Fruit fly (Drosophila melanogaster) whole organism, prepupa: ENCODE data around the gene ebi.

Experiments
- CG10631 ChIP-seq: fragments of 200-800 bp; sonication (Bioruptor generic); optimal IDR thresholded peaks from 2 replicates; lab custom pipeline; 2016; ENCODE audit warnings: missing biosample characterization, missing genetic modification characterization
- CG10669 ChIP-seq: fragments of 200-800 bp; sonication (Bioruptor generic); optimal IDR thresholded peaks from 3 replicates; lab custom pipeline; 2018; ENCODE audit warnings: missing biosample characterization, mild to moderate bottlenecking, missing genetic modification characterization, moderate library complexity
- CG11294 ChIP-seq: fragments of 200-800 bp; sonication (Bioruptor generic); IDR thresholded peaks from 2 replicates; pipeline ENCODE4 v1.3.6; 2022; ENCODE audit warnings: missing biosample characterization, missing genetic modification characterization
- CG15336 ChIP-seq: fragments of 200-800 bp; sonication (Bioruptor generic); IDR thresholded peaks from 2 replicates; pipeline ENCODE4 v1.3.6; 2022; ENCODE audit warnings: missing biosample characterization, missing genetic modification characterization
- CG1621 ChIP-seq: fragments of 200-800 bp; sonication (Bioruptor generic); optimal IDR thresholded peaks from 3 replicates; lab custom pipeline; 2018; ENCODE audit warnings: missing biosample characterization, mild to moderate bottlenecking, missing genetic modification characterization
- CG3032 ChIP-seq: fragments of 200-800 bp; optimal IDR thresholded peaks from 2 replicates; lab custom pipeline; 2019; ENCODE audit warnings: missing biosample characterization, mild to moderate bottlenecking, missing genetic modification characterization, moderate library complexity
- CG32006 ChIP-seq: fragments of 200-800 bp; sonication (Bioruptor generic); optimal IDR thresholded peaks from 3 replicates; lab custom pipeline; 2017; ENCODE audit warnings: missing biosample characterization, mild to moderate bottlenecking, missing genetic modification characterization
- CG34406 ChIP-seq: fragments of 200-800 bp; sonication (Bioruptor generic); optimal IDR thresholded peaks from 3 replicates; lab custom pipeline; 2016; ENCODE audit warnings: missing biosample characterization, missing genetic modification characterization
- CG3919 ChIP-seq: fragments of 200-800 bp; sonication (Bioruptor generic); optimal IDR thresholded peaks from 3 replicates; lab custom pipeline; 2016; ENCODE audit warnings: missing biosample characterization, missing genetic modification characterization
- CG4318 ChIP-seq: fragments of 200-800 bp; sonication (Bioruptor generic); optimal IDR thresholded peaks from 3 replicates; lab custom pipeline; 2017; ENCODE audit warnings: missing biosample characterization, mild to moderate bottlenecking, missing genetic modification characterization
- CG6163 ChIP-seq: fragments of 200-800 bp; sonication (Bioruptor generic); IDR thresholded peaks from 3 replicates; pipeline ENCODE4 v1.3.6; 2022; ENCODE audit warnings: missing biosample characterization, missing genetic modification characterization
- CG6276 ChIP-seq: fragments of 200-800 bp; sonication (Bioruptor generic); optimal IDR thresholded peaks from 2 replicates; lab custom pipeline; 2017; ENCODE audit warnings: missing biosample characterization, mild to moderate bottlenecking, missing genetic modification characterization
- CG6854 ChIP-seq: fragments of 200-800 bp; sonication (Bioruptor generic); optimal IDR thresholded peaks from 2 replicates; lab custom pipeline; 2017; ENCODE audit warnings: missing biosample characterization, mild to moderate bottlenecking, missing genetic modification characterization
- CG8119 ChIP-seq: fragments of 200-800 bp; sonication (Bioruptor generic); IDR thresholded peaks from 3 replicates; pipeline ENCODE4 v1.3.6; 2022; ENCODE audit warnings: missing biosample characterization, missing genetic modification characterization
- CG8319 ChIP-seq: fragments of 200-800 bp; sonication (Bioruptor generic); optimal IDR thresholded peaks from 3 replicates; lab custom pipeline; 2016; ENCODE audit warnings: missing biosample characterization, missing genetic modification characterization
- CG8632 ChIP-seq: fragments of 200-800 bp; sonication (Bioruptor generic); optimal IDR thresholded peaks from 3 replicates; lab custom pipeline; 2016; ENCODE audit warnings: missing biosample characterization, missing genetic modification characterization
- Eip78C ChIP-seq: fragments of 200-800 bp; sonication (Bioruptor generic); peaks from one replicate; lab custom pipeline; 2016; ENCODE audit warnings: missing biosample characterization, missing genetic modification characterization
- Ets21C ChIP-seq: fragments of 200-800 bp; sonication (Bioruptor generic); optimal IDR thresholded peaks from 3 replicates; lab custom pipeline; 2016; ENCODE audit warnings: missing biosample characterization, missing genetic modification characterization
- Hr39 ChIP-seq: fragments of 200-800 bp; sonication (Bioruptor generic); optimal IDR thresholded peaks from 2 replicates; lab custom pipeline; 2016; ENCODE audit warnings: missing biosample characterization, missing genetic modification characterization
- Hr4 ChIP-seq: fragments of 200-800 bp; sonication (Bioruptor generic); optimal IDR thresholded peaks from 3 replicates; lab custom pipeline; 2016; ENCODE audit warnings: missing biosample characterization, missing genetic modification characterization
- Met ChIP-seq: fragments of 200-800 bp; sonication (Bioruptor generic); optimal IDR thresholded peaks from 3 replicates; lab custom pipeline; 2016; ENCODE audit warnings: missing biosample characterization, missing genetic modification characterization
- Sox102F ChIP-seq: fragments of 200-800 bp; sonication (Bioruptor generic); optimal IDR thresholded peaks from 2 replicates; lab custom pipeline; 2016; ENCODE audit warnings: missing biosample characterization, mild to moderate bottlenecking, missing genetic modification characterization
- Sox15 ChIP-seq: fragments of 200-800 bp; sonication (Bioruptor generic); optimal IDR thresholded peaks from 3 replicates; lab custom pipeline; 2016; ENCODE audit warnings: missing biosample characterization, missing genetic modification characterization
- achi ChIP-seq: fragments of 200-800 bp; sonication (Bioruptor generic); optimal IDR thresholded peaks from 3 replicates; lab custom pipeline; 2016; ENCODE audit warnings: missing biosample characterization, missing genetic modification characterization
- acj6 ChIP-seq: fragments of 200-800 bp; sonication (Bioruptor generic); optimal IDR thresholded peaks from 3 replicates; lab custom pipeline; 2016; ENCODE audit warnings: missing biosample characterization, missing genetic modification characterization
- cyc ChIP-seq: fragments of 200-800 bp; sonication (Bioruptor generic); optimal IDR thresholded peaks from 3 replicates; lab custom pipeline; 2016; ENCODE audit warnings: missing biosample characterization, missing genetic modification characterization
- dac ChIP-seq: fragments of 200-800 bp; sonication (Bioruptor generic); optimal IDR thresholded peaks from 2 replicates; lab custom pipeline; 2017; ENCODE audit warnings: missing biosample characterization, mild to moderate bottlenecking, missing genetic modification characterization
- dsx ChIP-seq: fragments of 200-800 bp; optimal IDR thresholded peaks from 3 replicates; lab custom pipeline; 2019; ENCODE audit warnings: missing biosample characterization, mild to moderate bottlenecking, missing genetic modification characterization, moderate library complexity; ENCODE audit not compliant: poor library complexity, severe bottlenecking
- eg ChIP-seq: fragments of 200-800 bp; sonication (Bioruptor generic); IDR thresholded peaks from 3 replicates; pipeline ENCODE4 v1.3.6; 2022; ENCODE audit warnings: missing biosample characterization, missing genetic modification characterization
- esn ChIP-seq: fragments of 200-800 bp; sonication (Bioruptor generic); optimal IDR thresholded peaks from 2 replicates; lab custom pipeline; 2016; ENCODE audit warnings: missing biosample characterization, mild to moderate bottlenecking, missing genetic modification characterization, moderate library complexity
- lz ChIP-seq: fragments of 200-800 bp; sonication (Bioruptor generic); optimal IDR thresholded peaks from 3 replicates; lab custom pipeline; 2016; ENCODE audit warnings: missing biosample characterization, missing genetic modification characterization
- spab ChIP-seq: fragments of 200-800 bp; sonication (Bioruptor generic); optimal IDR thresholded peaks from 2 replicates; lab custom pipeline; 2017; ENCODE audit warnings: missing biosample characterization, mild to moderate bottlenecking, missing genetic modification characterization, missing genetic modification reagents
- ss ChIP-seq, 2 experiments: fragments of 200-800 bp; sonication (Bioruptor generic); optimal IDR thresholded peaks; 2 replicates in 1 of 2; 3 replicates in 1 of 2; lab custom pipeline; 2017 to 2018; ENCODE audit warnings: mild to moderate bottlenecking in 2 of 2, missing biosample characterization in 2 of 2, missing genetic modification characterization in 2 of 2, moderate library complexity in 1 of 2
- svp ChIP-seq: fragments of 200-800 bp; sonication (Bioruptor generic); peaks from one replicate; lab custom pipeline; 2016; ENCODE audit warnings: missing biosample characterization, missing genetic modification characterization
- vri ChIP-seq: fragments of 200-800 bp; sonication (Bioruptor generic); optimal IDR thresholded peaks from 3 replicates; lab custom pipeline; 2016; ENCODE audit warnings: missing biosample characterization, mild to moderate bottlenecking, missing genetic modification characterization

ebi gene

DNA sequence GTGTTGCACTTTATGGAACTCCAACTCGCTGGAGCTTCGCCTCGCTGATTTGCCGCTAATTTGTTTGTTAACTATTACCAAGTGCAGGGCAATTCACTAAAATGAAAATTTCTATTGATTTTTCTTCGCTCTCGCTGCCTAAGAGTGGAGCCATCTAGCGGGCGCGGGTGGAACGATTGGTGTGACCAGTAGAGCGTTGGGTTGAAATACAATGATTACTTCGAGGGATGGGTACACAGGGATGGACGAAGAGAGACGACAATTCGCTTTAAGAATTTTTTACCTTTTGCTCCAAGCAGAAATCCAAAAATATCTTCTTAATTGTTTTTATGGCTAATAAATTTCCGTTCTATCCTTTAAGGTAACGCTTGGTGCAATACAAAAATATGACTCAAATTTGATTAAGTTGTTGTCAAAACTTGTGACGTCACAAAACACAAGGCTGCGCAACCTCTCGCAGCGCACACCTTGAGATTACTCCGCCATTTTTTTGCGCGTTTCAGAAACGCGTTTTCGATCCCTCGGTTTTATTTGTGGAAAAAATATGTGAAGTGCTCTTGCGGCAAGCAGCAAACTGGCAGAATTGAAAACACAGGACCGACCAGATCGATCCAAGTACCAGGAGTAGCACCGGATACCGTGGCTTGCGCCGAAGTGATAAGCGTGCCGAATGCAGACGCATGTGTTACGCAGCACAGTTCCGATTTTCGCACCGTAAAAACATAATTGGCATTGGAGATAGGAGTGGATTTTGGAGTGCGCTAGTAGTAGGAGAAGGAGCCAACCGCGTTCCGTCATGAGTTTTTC is at the start of gene ebi, which contains the start of gene AP-2alpha (continued):
- TF ChIP-seq CG8632 (GFP tag; lab: Kevin White, UChicago) (peak; percentile 78), CG1621 (peak; percentile 74), CG6163 (GFP tag; lab: Robert Waterston, UW) (peak; percentile 80), CG4318 (no peak), vri (peak; percentile 74), Met (GFP tag; lab: Kevin White, UChicago) (peak; percentile 88), CG8119 (peak; percentile 83), CG32006 (GFP tag; lab: Kevin White, UChicago) (peak; percentile 88), CG11294 (GFP tag; lab: Robert Waterston, UW) (peak; percentile 58; the same call in 1 of the 2 replicates), CG6276 (GFP tag; lab: Kevin White, UChicago) (no peak)

DNA sequence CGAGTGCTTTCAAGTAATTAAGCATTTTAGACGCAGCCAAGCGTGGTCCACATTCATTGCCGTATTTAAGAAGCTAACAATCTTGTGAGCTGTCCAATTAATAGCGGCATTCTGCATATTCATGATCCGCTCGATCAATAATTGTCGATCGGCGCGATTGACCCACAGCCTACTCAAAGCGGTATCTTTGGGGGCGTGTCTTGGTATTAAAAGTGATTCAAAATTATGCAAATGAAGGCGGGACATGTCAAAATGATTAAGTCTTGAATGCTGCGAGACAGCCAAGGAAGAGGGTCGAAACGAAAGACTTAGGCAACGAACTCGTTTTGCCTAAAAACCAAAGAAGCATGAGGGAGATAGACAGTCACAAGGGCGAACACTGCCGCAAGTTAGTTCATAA is 48.0 kb upstream of the ebi start:
- no peak for TF ChIP-seq CG6854
- TF ChIP-seq lz, result no peak
- TF ChIP-seq CG6163 (GFP tag; lab: Robert Waterston, UW), result no peak
- TF ChIP-seq cyc, result no peak

DNA sequence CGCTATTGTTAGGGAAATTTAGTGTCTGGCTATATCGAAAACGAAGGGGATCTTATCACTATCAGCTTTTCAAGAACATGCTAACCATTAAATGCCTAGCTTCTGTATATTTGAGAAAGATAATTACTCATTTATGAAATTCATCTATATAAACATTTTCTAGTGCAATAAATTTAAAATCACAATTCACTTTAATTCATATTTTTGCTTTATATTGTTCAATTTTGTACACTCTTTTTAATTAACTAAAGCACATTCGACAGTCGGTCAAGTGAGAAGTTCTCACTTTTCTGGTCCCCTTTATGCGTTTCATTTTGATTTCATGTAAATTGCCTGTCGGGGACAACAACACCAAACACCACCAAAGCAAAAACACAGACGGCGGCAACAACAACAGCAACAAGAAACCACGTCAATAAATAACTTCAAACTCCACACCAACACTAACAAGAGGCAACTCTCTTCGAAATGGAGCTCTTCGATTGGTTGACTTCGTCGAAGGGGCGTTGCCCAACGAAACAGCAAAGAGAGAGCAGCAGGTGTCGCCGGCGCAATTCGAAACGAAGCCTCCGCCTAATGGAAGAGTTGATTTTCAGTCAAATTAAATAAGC is 46.4 kb upstream of the ebi start:
- TF ChIP-seq eg (GFP tag; lab: Robert Waterston, UW) (no peak), svp (GFP tag; lab: Kevin White, UChicago) (peak; percentile 69), Hr39 (GFP tag; lab: Kevin White, UChicago) (no peak), CG8319 (GFP tag; lab: Kevin White, UChicago) (no peak), esn (GFP tag; lab: Kevin White, UChicago) (peak; percentile 29), CG10669 (GFP tag; lab: Kevin White, UChicago) (peak; percentile 1), acj6 (peak; percentile 5), Eip78C (GFP tag; lab: Kevin White, UChicago) (peak; percentile 35), Sox102F (GFP tag; lab: Kevin White, UChicago) (peak; percentile 14), CG3919 (GFP tag; lab: Kevin White, UChicago) (no peak), CG10631 (GFP tag; lab: Kevin White, UChicago) (no peak), CG32006 (GFP tag; lab: Kevin White, UChicago) (peak; percentile 3), dac (GFP tag; lab: Kevin White, UChicago) (no peak)

DNA sequence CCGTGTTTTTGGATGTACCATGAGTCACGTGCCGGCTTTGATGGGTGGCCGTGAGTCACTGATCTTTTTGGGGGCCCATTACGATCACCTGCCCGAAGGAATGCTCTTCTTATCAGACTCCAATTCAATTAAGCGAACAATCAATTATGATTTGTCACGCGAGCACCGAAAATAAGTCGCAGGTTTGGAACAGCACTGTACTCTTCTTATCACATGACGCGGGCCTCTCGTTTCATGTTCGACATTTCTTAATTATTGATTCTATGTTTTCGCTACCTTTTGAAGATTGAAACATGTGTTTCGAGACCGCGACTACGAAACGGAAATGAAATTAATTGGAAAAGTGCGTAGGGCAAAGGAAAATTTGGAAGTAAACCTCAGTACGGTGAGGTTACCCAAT is 45.1 kb upstream of the ebi start:
- TF ChIP-seq ss (GFP tag; optimal IDR thresholded peaks at IDR 0.05; lab: Kevin White, UChicago) (no peak), spab (GFP tag; lab: Kevin White, UChicago) (no peak), svp (GFP tag; lab: Kevin White, UChicago) (no peak), CG34406 (no peak), achi (GFP tag; lab: Kevin White, UChicago) (no peak), CG3032 (tag; lab: Kevin White, UChicago) (no peak), vri (no peak), lz (no peak), Sox15 (GFP tag; lab: Kevin White, UChicago) (no peak), Ets21C (GFP tag; lab: Kevin White, UChicago) (no peak), CG15336 (GFP tag; lab: Robert Waterston, UW) (no peak), CG8632 (GFP tag; lab: Kevin White, UChicago) (no peak)

DNA sequence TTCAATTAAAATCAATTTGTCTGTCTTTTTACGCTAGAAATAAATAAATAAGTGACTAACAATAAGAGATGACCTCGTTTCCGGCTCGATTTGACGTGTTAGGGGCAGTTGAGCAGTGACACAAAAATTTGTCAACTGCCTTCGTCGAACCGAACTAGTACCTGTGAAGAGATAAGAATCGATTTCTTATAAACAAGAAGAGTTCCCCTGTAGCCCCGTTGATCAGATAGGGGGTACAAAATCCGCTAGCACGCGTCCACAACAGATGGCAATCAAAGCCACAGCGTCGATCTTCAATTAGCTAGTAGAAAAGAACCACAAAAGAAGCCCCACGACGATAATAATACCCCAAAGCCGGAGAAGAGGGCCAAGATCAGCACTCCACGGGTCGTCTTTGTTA is 43.1 kb upstream of the ebi start:
- TF ChIP-seq Sox15 (GFP tag; lab: Kevin White, UChicago) (no peak), spab (GFP tag; lab: Kevin White, UChicago) (no peak), Met (GFP tag; lab: Kevin White, UChicago) (no peak), acj6 (no peak), CG32006 (GFP tag; lab: Kevin White, UChicago) (no peak), Hr4 (GFP tag; lab: Kevin White, UChicago) (no peak), dsx (GFP tag; lab: Kevin White, UChicago) (no peak)
